Worm (Caenorhabditis elegans): Measurements from ENCODE around the gene T05A7.12.

DNA sequence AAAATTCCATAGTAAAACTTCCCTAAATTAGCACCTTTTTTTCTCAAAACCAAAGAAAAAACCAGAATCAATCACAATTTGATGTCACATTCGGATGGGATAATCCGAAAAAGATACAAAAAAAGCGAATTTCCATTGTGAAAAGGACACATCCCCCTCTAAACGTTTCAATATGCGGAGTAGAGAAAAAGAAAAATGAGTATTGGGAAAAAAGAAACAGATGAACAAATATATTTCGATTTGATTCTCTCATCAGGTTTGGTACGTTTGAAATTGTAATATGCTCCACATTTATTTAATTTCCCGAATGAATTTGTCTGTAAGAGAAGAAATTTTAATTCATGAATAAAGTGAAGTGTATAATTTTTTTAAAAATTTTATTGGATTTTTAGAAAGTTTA is 4.8 kb downstream of the T05A7.12 start:
- TF ChIP-seq hmbx-1 (tag; optimal IDR thresholded peaks at IDR 0.05) (no peak), ama-1 (optimal IDR thresholded peaks at IDR 0.05) (no peak), F13C5.2 (tag; optimal IDR thresholded peaks at IDR 0.05) (no peak), B0310.2 (tag; optimal IDR thresholded peaks at IDR 0.05) (no peak), tra-4 (tag; optimal IDR thresholded peaks at IDR 0.05) (no peak), sea-1 (GFP tag; conservative IDR thresholded peaks at IDR 0.05) (no peak), flt-1 (GFP tag; IDR thresholded peaks at IDR 0.05) (no peak), ceh-13 (GFP tag; optimal IDR thresholded peaks at IDR 0.05) (no peak)
